Worm (Caenorhabditis elegans): ENCODE results near the gene F52E1.3.

F52E1.3 gene

ce11 chrV:8348959-8349389 lies 45.6 kb upstream of the F52E1.3 start (continued):
- peak; percentile 74 for TF ChIP-seq F33H1.4 (GFP tag; IDR thresholded peaks at IDR 0.05)
- no peak for TF ChIP-seq ztf-22 (GFP tag; optimal IDR thresholded peaks at IDR 0.05)
- peak; percentile 54 for TF ChIP-seq T07F8.4 (tag; optimal IDR thresholded peaks at IDR 0.05)
- TF ChIP-seq F23B12.7 (tag; optimal IDR thresholded peaks at IDR 0.05; ENCODE audit: insufficient read depth) = peak; percentile 94
- TF ChIP-seq Y53F4B.3 (GFP tag; IDR thresholded peaks at IDR 0.05) = no peak
- TF ChIP-seq lin-54 (GFP tag; optimal IDR thresholded peaks at IDR 0.05) = peak; percentile 84
- peak in 2 of 3 experiments; percentile 16 to 80 for TF ChIP-seq lin-35 (GFP tag; optimal IDR thresholded peaks at IDR 0.05)
- TF ChIP-seq F39B2.1 (GFP tag; IDR thresholded peaks at IDR 0.05) = peak; percentile 72; the same call in 1 of the 2 replicates
- TF ChIP-seq pbrm-1 (GFP tag; IDR thresholded peaks at IDR 0.05) = peak; percentile 99
- TF ChIP-seq B0261.1 (tag; optimal IDR thresholded peaks at IDR 0.05) = peak; percentile 42
- TF ChIP-seq lin-40 (tag; optimal IDR thresholded peaks at IDR 0.05) = peak; percentile 81
- TF ChIP-seq hmg-1.2 (GFP tag; IDR thresholded peaks at IDR 0.05) = peak; percentile 97
- TF ChIP-seq snpc-1.1 (tag; optimal IDR thresholded peaks at IDR 0.05; ENCODE audit: insufficient read depth) = peak; percentile 99
- TF ChIP-seq repo-1 (tag; optimal IDR thresholded peaks at IDR 0.05) = peak; percentile 85
- TF ChIP-seq B0336.3 (GFP tag; IDR thresholded peaks at IDR 0.05) = peak; percentile 96
- peak; percentile 34 for TF ChIP-seq ets-4 (GFP tag; optimal IDR thresholded peaks at IDR 0.05)
- TF ChIP-seq xnd-1 (tag; optimal IDR thresholded peaks at IDR 0.05) = peak; percentile 79
- peak; percentile 96 for TF ChIP-seq F49E8.2 (tag; optimal IDR thresholded peaks at IDR 0.05; ENCODE audit: insufficient read depth)
- peak; percentile 75 for TF ChIP-seq nhr-80 (tag; optimal IDR thresholded peaks at IDR 0.05)
- TF ChIP-seq F55B11.4 (tag; optimal IDR thresholded peaks at IDR 0.05; ENCODE audit: borderline replicate concordance, insufficient read depth) = no peak
- TF ChIP-seq nhr-179 (tag; optimal IDR thresholded peaks at IDR 0.05) = peak; percentile 57
- peak; percentile 78 for TF ChIP-seq chd-7 (tag; optimal IDR thresholded peaks at IDR 0.05)
- no peak for TF ChIP-seq nfya-1 (tag; optimal IDR thresholded peaks at IDR 0.05; ENCODE audit: borderline replicate concordance, insufficient read depth)
- peak; percentile 49 for TF ChIP-seq mes-4 (tag; optimal IDR thresholded peaks at IDR 0.05)
- TF ChIP-seq sptf-2 (GFP tag; optimal IDR thresholded peaks at IDR 0.05) = peak; percentile 93
- TF ChIP-seq dox-1 (GFP tag; IDR thresholded peaks at IDR 0.05) = peak; percentile 96
- TF ChIP-seq egrh-3 (GFP tag; IDR thresholded peaks at IDR 0.05) = peak; percentile 50; the same call in 1 of the 2 replicates
- TF ChIP-seq ceh-91 (GFP tag; IDR thresholded peaks at IDR 0.05) = peak; percentile 47
- TF ChIP-seq C06A6.2 (GFP tag; conservative IDR thresholded peaks at IDR 0.05) = 0 out of 2 replicates have a peak, but pooled peaks have one; percentile 25
- TF ChIP-seq fkh-3 (tag; optimal IDR thresholded peaks at IDR 0.05) = no peak
- TF ChIP-seq F57A8.1 (GFP tag; optimal IDR thresholded peaks at IDR 0.05) = no peak
- TF ChIP-seq egl-18 (GFP tag; IDR thresholded peaks at IDR 0.05) = 0 out of 2 replicates have a peak, but pooled peaks have one; percentile 9
- TF ChIP-seq mcd-1 (GFP tag; IDR thresholded peaks at IDR 0.05) = peak; percentile 86
- 0 out of 2 replicates have a peak, but pooled peaks have one; percentile 49 for TF ChIP-seq B0019.2 (GFP tag; conservative IDR thresholded peaks at IDR 0.05)
- TF ChIP-seq nhr-27 (tag; optimal IDR thresholded peaks at IDR 0.05) = no peak
- TF ChIP-seq C17E4.6 (GFP tag; IDR thresholded peaks at IDR 0.05) = peak; percentile 72; the same call in 1 of the 2 replicates
- TF ChIP-seq nfyb-1 (GFP tag; IDR thresholded peaks at IDR 0.05) = peak; percentile 92
- TF ChIP-seq ceh-58 (GFP tag; IDR thresholded peaks at IDR 0.05) = no peak
- no peak for TF ChIP-seq ztf-25 (GFP tag; IDR thresholded peaks at IDR 0.05)
- TF ChIP-seq ceh-27 (GFP tag; optimal IDR thresholded peaks at IDR 0.05) = peak; percentile 67
- peak; percentile 88 for TF ChIP-seq ztf-18 (tag; optimal IDR thresholded peaks at IDR 0.05)
- no peak for TF ChIP-seq ccch-3 (GFP tag; optimal IDR thresholded peaks at IDR 0.05)
- TF ChIP-seq unc-130 (GFP tag; optimal IDR thresholded peaks at IDR 0.05) = peak; percentile 79
- peak; percentile 71 for TF ChIP-seq athp-1 (tag; optimal IDR thresholded peaks at IDR 0.05)
- TF ChIP-seq tbp1 (GFP tag; optimal IDR thresholded peaks at IDR 0.05) = peak; percentile 84
- peak; percentile 82 for TF ChIP-seq madf-10 (tag; optimal IDR thresholded peaks at IDR 0.05)
- TF ChIP-seq ekl-4 (GFP tag; IDR thresholded peaks at IDR 0.05) = peak; percentile 94
- peak; percentile 82 for TF ChIP-seq hmg-20 (GFP tag; IDR thresholded peaks at IDR 0.05)
